Fruit fly (Drosophila melanogaster): ENCODE measurements around the gene mip130.

Gene mip130

dm6 chrX:1880139-1880556 lies 27.9 kb upstream of the mip130 start, which contains the start of gene Coa8 (continued):
- TF ChIP-seq Hr51 (GFP tag; optimal IDR thresholded peaks at IDR 0.05) (peak in 1 of 2 experiments; percentile 34), cg (GFP tag; optimal IDR thresholded peaks at IDR 0.05) (no peak), chif (GFP tag; optimal IDR thresholded peaks at IDR 0.05) (peak in 1 of 2 experiments; percentile 5), CG6854 (GFP tag; optimal IDR thresholded peaks at IDR 0.05) (no peak), ab (GFP tag; optimal IDR thresholded peaks at IDR 0.05) (no peak), p53 (GFP tag; optimal IDR thresholded peaks at IDR 0.05) (no peak), dan (GFP tag; IDR thresholded peaks at IDR 0.05) (no peak), ase (GFP tag; IDR thresholded peaks at IDR 0.05) (no peak), ind (GFP tag; optimal IDR thresholded peaks at IDR 0.05) (peak; percentile 56), CG5953 (GFP tag; IDR thresholded peaks at IDR 0.05) (no peak), HmgD (GFP tag; optimal IDR thresholded peaks at IDR 0.05) (no peak), CG10267 (tag; optimal IDR thresholded peaks at IDR 0.05) (no peak), org-1 (GFP tag; optimal IDR thresholded peaks at IDR 0.05) (no peak), Fer3 (tag; optimal IDR thresholded peaks at IDR 0.05) (peak; percentile 24), Hmr (GFP tag; optimal IDR thresholded peaks at IDR 0.05) (peak; percentile 28), crol (GFP tag; IDR thresholded peaks at IDR 0.05) (no peak), Atf-2 (GFP tag; optimal IDR thresholded peaks at IDR 0.05) (no peak), TFAM (GFP tag; optimal IDR thresholded peaks at IDR 0.05) (no peak), Atf6 (GFP tag; IDR thresholded peaks at IDR 0.05) (peak; percentile 55; the same call in 1 of the 2 replicates), cas (GFP tag; IDR thresholded peaks at IDR 0.05) (no peak), CG12299 (tag; optimal IDR thresholded peaks at IDR 0.05) (peak; percentile 36), CG30020 (tag; optimal IDR thresholded peaks at IDR 0.05) (no peak), h (optimal IDR thresholded peaks at IDR 0.05) (no peak), Hsf (GFP tag; optimal IDR thresholded peaks at IDR 0.05) (peak; percentile 21), fd3F (GFP tag; optimal IDR thresholded peaks at IDR 0.05) (no peak), CG13287 (GFP tag; IDR thresholded peaks at IDR 0.05; ENCODE audit: partially characterized antibody) (peak; percentile 54), Hand (GFP tag; optimal IDR thresholded peaks at IDR 0.05) (no peak), NC2α (GFP tag; optimal IDR thresholded peaks at IDR 0.05) (no peak), HLH54F (GFP tag; optimal IDR thresholded peaks at IDR 0.05) (peak; percentile 43), CG11093 (GFP tag; IDR thresholded peaks at IDR 0.05) (no peak), CG42726 (GFP tag; IDR thresholded peaks at IDR 0.05; ENCODE audit: partially characterized antibody) (no peak), CG11696 (GFP tag; IDR thresholded peaks at IDR 0.05) (no peak), CG9437 (GFP tag; optimal IDR thresholded peaks at IDR 0.05) (peak; percentile 11), z (GFP tag; IDR thresholded peaks at IDR 0.05) (no peak), CG13296 (GFP tag; optimal IDR thresholded peaks at IDR 0.05) (peak; percentile 31), seq (GFP tag; IDR thresholded peaks at IDR 0.05) (no peak), Dbx (GFP tag; IDR thresholded peaks at IDR 0.05) (peak; percentile 62; the same call in 1 of the 3 replicates), CG11723 (GFP tag; optimal IDR thresholded peaks at IDR 0.05) (no peak), Optix (GFP tag; IDR thresholded peaks at IDR 0.05) (0 out of 3 replicates have a peak, but pooled peaks have one; percentile 25), CG8281 (tag; optimal IDR thresholded peaks at IDR 0.05) (no peak), wor (GFP tag; IDR thresholded peaks at IDR 0.05) (no peak), CG6254 (GFP tag; optimal IDR thresholded peaks at IDR 0.05) (no peak), pho (GFP tag; optimal IDR thresholded peaks at IDR 0.05) (peak; percentile 44), Camta (GFP tag; optimal IDR thresholded peaks at IDR 0.05) (no peak), CG7928 (GFP tag; optimal IDR thresholded peaks at IDR 0.05) (no peak), oc (tag; optimal IDR thresholded peaks at IDR 0.05) (no peak), CG17361 (GFP tag; IDR thresholded peaks at IDR 0.05) (no peak; the same call in 2 of the 3 replicates), nmo (GFP tag; optimal IDR thresholded peaks at IDR 0.05) (peak; percentile 40), E2f2 (GFP tag; IDR thresholded peaks at IDR 0.05) (0 out of 2 replicates have a peak, but pooled peaks have one; percentile 18), prd (optimal IDR thresholded peaks at IDR 0.05) (no peak), prd (GFP tag; IDR thresholded peaks at IDR 0.05) (peak; percentile 61), nom (GFP tag; optimal IDR thresholded peaks at IDR 0.05) (no peak)
